Fruit fly (Drosophila melanogaster): ENCODE measurements around the gene moi.

DNA sequence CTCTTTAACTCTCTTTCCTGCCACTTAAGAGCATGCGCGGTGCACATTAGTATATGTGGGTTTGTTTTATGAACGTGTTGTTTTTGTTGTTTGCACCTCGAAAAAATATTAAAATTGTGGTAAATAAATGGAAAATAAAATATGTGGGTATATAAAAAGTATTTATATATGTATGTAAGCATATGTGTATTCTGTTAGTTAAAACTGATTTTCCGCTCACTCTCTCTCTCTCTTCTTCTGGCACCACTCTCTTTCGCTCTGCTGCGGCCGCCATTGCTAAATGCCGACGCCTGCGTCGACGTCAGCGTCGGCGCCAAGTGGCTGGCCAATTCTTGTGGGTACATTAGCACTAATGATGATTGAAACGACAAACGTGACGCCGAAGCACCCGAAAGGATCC lies 9.9 kb downstream of the moi start:
- TF ChIP-seq CG9948 (tag; optimal IDR thresholded peaks at IDR 0.05): no peak
- no peak for TF ChIP-seq CG15710 (tag; optimal IDR thresholded peaks at IDR 0.05)
- no peak for TF ChIP-seq CG34367 (tag; optimal IDR thresholded peaks at IDR 0.05)
- TF ChIP-seq D1 (tag; optimal IDR thresholded peaks at IDR 0.05): no peak
- no peak for TF ChIP-seq Pif1B (GFP tag; optimal IDR thresholded peaks at IDR 0.05)
- TF ChIP-seq CG32121 (GFP tag; IDR thresholded peaks at IDR 0.05): no peak
- TF ChIP-seq CG13204 (GFP tag; optimal IDR thresholded peaks at IDR 0.05): no peak
- no peak for TF ChIP-seq CG8301 (tag; optimal IDR thresholded peaks at IDR 0.05)

Data from whole organism, pupa.